Worm (Caenorhabditis elegans) whole organism, mixed stage, embryonic: Measurements from ENCODE around the gene W05H9.2.

ENCODE experiments used
- M03D4.4 ChIP-seq: sonication (generic microtip); optimal IDR thresholded peaks from 2 replicates; lab custom pipeline; 2017; ENCODE audit warnings: mild to moderate bottlenecking, missing genetic modification characterization, missing compliant biosample characterization
- bed-3 ChIP-seq: fragments of 200-800 bp; sonication (Bioruptor generic); optimal IDR thresholded peaks from 3 replicates; lab custom pipeline; 2018; ENCODE audit warnings: mild to moderate bottlenecking, missing genetic modification characterization, moderate library complexity, missing compliant biosample characterization
- blmp-1 ChIP-seq: fragments of 150-350 bp; optimal IDR thresholded peaks from 2 replicates; lab custom pipeline; 2014; ENCODE audit warnings: missing biosample characterization, missing genetic modification characterization
- ceh-39 ChIP-seq: fragments of 150-350 bp; optimal IDR thresholded peaks from 2 replicates; lab custom pipeline; 2014; ENCODE audit warnings: missing biosample characterization, missing genetic modification characterization
- ceh-83 ChIP-seq: fragments of 200-800 bp; sonication (Bioruptor generic); optimal IDR thresholded peaks from 2 replicates; lab custom pipeline; 2018; ENCODE audit warnings: mild to moderate bottlenecking, missing genetic modification characterization, missing compliant biosample characterization
- ces-1 ChIP-seq: fragments of 150-350 bp; optimal IDR thresholded peaks from 2 replicates; lab custom pipeline; 2014; ENCODE audit warnings: missing biosample characterization, missing genetic modification reagents, missing genetic modification characterization
- cnd-1 ChIP-seq: fragments of 200-800 bp; sonication (Bioruptor generic); optimal IDR thresholded peaks from 2 replicates; lab custom pipeline; 2018; ENCODE audit warnings: mild to moderate bottlenecking, missing genetic modification characterization, missing compliant biosample characterization
- drap-1 ChIP-seq: fragments of 200-800 bp; sonication (Bioruptor generic); optimal IDR thresholded peaks from 3 replicates; lab custom pipeline; 2018; ENCODE audit warnings: mild to moderate bottlenecking, missing genetic modification characterization, missing compliant biosample characterization
- elt-1 ChIP-seq: sonication (generic microtip); optimal IDR thresholded peaks from 2 replicates; lab custom pipeline; 2017; ENCODE audit warnings: missing genetic modification characterization, mild to moderate bottlenecking, missing compliant biosample characterization, antibody characterized with exemption, moderate library complexity, borderline replicate concordance; ENCODE audit not compliant: insufficient read depth
- flh-1 ChIP-seq: fragments of 200-800 bp; sonication (Bioruptor generic); optimal IDR thresholded peaks from 2 replicates; lab custom pipeline; 2018; ENCODE audit warnings: mild to moderate bottlenecking, missing genetic modification characterization, moderate library complexity, missing compliant biosample characterization
- ham-2 ChIP-seq: fragments of 200-800 bp; sonication (Bioruptor generic); optimal IDR thresholded peaks from 2 replicates; lab custom pipeline; 2018; ENCODE audit warnings: mild to moderate bottlenecking, missing genetic modification characterization, missing compliant biosample characterization
- hlh-1 ChIP-seq: fragments of 150-350 bp; optimal IDR thresholded peaks from 2 replicates; lab custom pipeline; 2014; ENCODE audit warnings: missing biosample characterization, missing genetic modification reagents, missing genetic modification characterization
- lin-13 ChIP-seq: fragments of 150-350 bp; optimal IDR thresholded peaks from 2 replicates; lab custom pipeline; 2014; ENCODE audit warnings: missing biosample characterization, missing genetic modification characterization
- lin-32 ChIP-seq: fragments of 200-800 bp; sonication (Bioruptor generic); optimal IDR thresholded peaks from 2 replicates; lab custom pipeline; 2018; ENCODE audit warnings: mild to moderate bottlenecking, missing genetic modification characterization, missing compliant biosample characterization
- lsy-2 ChIP-seq: fragments of 150-350 bp; optimal IDR thresholded peaks from 2 replicates; lab custom pipeline; 2014; ENCODE audit warnings: missing biosample characterization, missing genetic modification characterization
- mab-5 ChIP-seq: fragments of 150-350 bp; optimal IDR thresholded peaks from 2 replicates; lab custom pipeline; 2014; ENCODE audit warnings: missing biosample characterization, missing genetic modification characterization
- mep-1 ChIP-seq: fragments of 150-350 bp; optimal IDR thresholded peaks from 2 replicates; lab custom pipeline; 2017; ENCODE audit warnings: missing biosample characterization, missing genetic modification reagents, missing genetic modification characterization, inconsistent platforms
- mls-2 ChIP-seq: sonication (generic microtip); optimal IDR thresholded peaks from 2 replicates; lab custom pipeline; 2016; ENCODE audit warnings: mild to moderate bottlenecking, missing genetic modification characterization, moderate library complexity, missing compliant biosample characterization
- nhr-12 ChIP-seq: fragments of 150-350 bp; optimal IDR thresholded peaks from 2 replicates; lab custom pipeline; 2014; ENCODE audit warnings: missing biosample characterization, missing genetic modification characterization
- nhr-2 ChIP-seq: fragments of 150-350 bp; optimal IDR thresholded peaks from 2 replicates; lab custom pipeline; 2014; ENCODE audit warnings: missing biosample characterization, missing genetic modification characterization
- nhr-237 ChIP-seq: fragments of 150-350 bp; optimal IDR thresholded peaks from 2 replicates; lab custom pipeline; 2014; ENCODE audit warnings: missing biosample characterization, missing genetic modification characterization
- nhr-28 ChIP-seq: fragments of 150-350 bp; optimal IDR thresholded peaks from 2 replicates; lab custom pipeline; 2014; ENCODE audit warnings: missing biosample characterization, missing genetic modification characterization
- nhr-76 ChIP-seq: sonication (generic microtip); optimal IDR thresholded peaks from 2 replicates; lab custom pipeline; 2017; ENCODE audit warnings: missing biosample characterization, missing genetic modification characterization
- pha-4 ChIP-seq: fragments of 150-350 bp; optimal IDR thresholded peaks from 2 replicates; lab custom pipeline; 2018; ENCODE audit warnings: missing biosample characterization, missing genetic modification reagents, missing genetic modification characterization
- sem-2 ChIP-seq: fragments of 200-800 bp; sonication (Bioruptor generic); optimal IDR thresholded peaks from 2 replicates; lab custom pipeline; 2018; ENCODE audit warnings: mild to moderate bottlenecking, missing genetic modification characterization, missing compliant biosample characterization
- snpc-4 ChIP-seq: fragments of 150-350 bp; optimal IDR thresholded peaks from 2 replicates; lab custom pipeline; 2014; ENCODE audit warnings: missing biosample characterization, missing genetic modification characterization
- sptf-1 ChIP-seq: sonication (generic microtip); optimal IDR thresholded peaks from 2 replicates; lab custom pipeline; 2017; ENCODE audit warnings: mild to moderate bottlenecking, missing genetic modification characterization, moderate library complexity, missing compliant biosample characterization
- unc-120 ChIP-seq: sonication (generic microtip); optimal IDR thresholded peaks from 2 replicates; lab custom pipeline; 2017; ENCODE audit warnings: missing genetic modification characterization, missing compliant biosample characterization; ENCODE audit not compliant: poor library complexity, severe bottlenecking
- unc-62 ChIP-seq: fragments of 150-350 bp; optimal IDR thresholded peaks from 2 replicates; lab custom pipeline; 2014; ENCODE audit warnings: missing biosample characterization, missing genetic modification reagents, missing genetic modification characterization
- zip-8 ChIP-seq: fragments of 150-350 bp; optimal IDR thresholded peaks from 2 replicates; lab custom pipeline; 2014; ENCODE audit warnings: missing biosample characterization, missing genetic modification characterization
- ztf-11 ChIP-seq: fragments of 150-350 bp; optimal IDR thresholded peaks from 2 replicates; lab custom pipeline; 2014; ENCODE audit warnings: missing biosample characterization, missing genetic modification characterization

Gene W05H9.2

DNA sequence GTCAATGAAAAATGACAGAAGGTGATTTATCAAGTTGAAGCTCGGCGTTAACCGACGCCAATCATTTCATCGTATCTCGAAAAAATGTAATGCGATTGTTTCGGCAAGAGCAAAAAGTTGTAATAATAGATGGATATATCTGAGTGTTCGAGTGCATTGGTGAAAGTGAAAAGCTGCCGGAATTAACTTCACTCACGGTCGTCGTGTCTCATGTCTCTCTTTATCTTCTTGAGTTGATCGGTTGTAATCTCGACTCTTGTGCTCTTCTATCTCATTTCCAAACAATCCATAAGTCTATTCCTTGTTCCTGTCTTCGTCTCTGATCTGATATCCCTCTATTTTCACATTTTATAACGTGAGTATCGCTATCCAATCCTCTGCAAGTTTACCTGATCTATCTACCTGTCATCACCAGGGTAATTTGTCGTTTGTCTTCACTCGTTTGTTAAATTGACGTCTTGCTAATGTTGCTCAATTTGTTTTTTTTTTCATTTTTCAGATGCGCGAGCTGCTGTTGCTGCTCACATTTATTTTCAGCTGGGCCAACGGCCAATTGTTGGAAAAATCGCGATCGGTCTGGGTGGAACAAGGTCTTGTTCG is 32.9 kb downstream of the W05H9.2 start, which contains the start of gene cest-16:
Gene cest-16, plus strand, starts transcription at position 302 of the 600 bp plus-strand sequence.
- TF ChIP-seq mls-2 (tag; lab: Kevin White, UChicago) (no peak), hlh-1 (peak; percentile 45), ceh-39 (tag; lab: Kevin White, UChicago) (no peak), unc-120 (tag; lab: Kevin White, UChicago) (peak; percentile 62), mab-5 (tag; lab: Kevin White, UChicago) (no peak), bed-3 (GFP tag; lab: Kevin White, UChicago) (no peak), ces-1 (GFP tag; lab: Kevin White, UChicago) (no peak), lin-13 (tag; lab: Kevin White, UChicago) (no peak), cnd-1 (no peak), nhr-2 (no peak), blmp-1 (no peak), lsy-2 (tag; lab: Kevin White, UChicago) (no peak), M03D4.4 (no peak), nhr-28 (no peak), nhr-76 (tag; lab: Kevin White, UChicago) (no peak), drap-1 (GFP tag; lab: Kevin White, UChicago) (no peak), ceh-83 (no peak), sptf-1 (no peak), zip-8 (no peak), mep-1 (tag; lab: Kevin White, UChicago) (no peak), elt-1 (tag; lab: Kevin White, UChicago) (no peak), unc-62 (peak; percentile 28)
- TF ChIP-seq, all 35 proteins: peak for 3

DNA sequence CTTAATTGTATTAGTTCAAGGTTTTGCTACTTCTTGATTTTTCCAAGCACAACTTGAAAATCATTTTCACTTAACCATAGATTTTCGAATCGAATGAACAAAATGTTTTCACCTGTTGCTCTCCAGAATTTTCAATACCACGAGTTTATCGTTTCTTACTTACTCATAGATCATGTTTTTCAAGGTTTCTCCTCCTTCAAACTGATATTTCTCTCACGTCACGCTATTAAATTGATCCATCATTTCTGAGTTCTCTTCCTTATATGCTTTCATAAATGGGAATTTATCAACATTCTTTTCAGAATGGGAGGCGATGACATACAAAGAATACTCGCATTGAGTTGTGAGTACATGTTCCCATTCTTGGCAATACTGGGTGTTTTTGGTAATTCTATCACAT is 44.6 kb downstream of the W05H9.2 start, which contains the start of gene npr-38:
Gene npr-38, plus strand, starts transcription at position 301 of the 400 bp plus-strand sequence.
- TF ChIP-seq elt-1 (tag; lab: Kevin White, UChicago) (no peak), nhr-28 (no peak), ceh-83 (no peak), ham-2 (no peak), hlh-1 (no peak), sptf-1 (no peak)

DNA sequence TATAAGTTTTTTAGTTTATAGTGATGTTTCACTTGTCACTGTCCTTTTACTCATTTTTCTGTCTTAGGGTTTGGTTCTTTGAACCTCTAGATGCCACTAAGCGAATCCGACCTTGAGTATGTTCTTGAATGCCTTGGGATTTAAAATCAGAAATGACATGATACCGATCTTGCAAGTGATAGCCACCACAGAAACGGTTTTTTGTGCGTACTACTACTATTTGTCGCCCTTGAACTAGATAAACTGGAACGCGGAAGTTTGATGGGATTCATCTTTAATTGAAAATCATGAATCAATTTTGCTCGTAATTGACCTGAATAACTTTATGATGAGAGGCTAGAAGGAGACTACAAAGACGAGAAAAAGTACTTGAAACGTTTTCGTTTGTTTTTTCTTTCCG is 52.0 kb downstream of the W05H9.2 start:
- no peak for TF ChIP-seq snpc-4 (tag; lab: Kevin White, UChicago)
- no peak for TF ChIP-seq hlh-1
- TF ChIP-seq nhr-12 (tag; lab: Kevin White, UChicago), result no peak
- TF ChIP-seq pha-4 (tag; lab: Kevin White, UChicago), result no peak
- no peak for TF ChIP-seq lin-32 (GFP tag; lab: Kevin White, UChicago)
- no peak for TF ChIP-seq nhr-237 (tag; lab: Kevin White, UChicago)
- no peak for TF ChIP-seq ztf-11 (tag; lab: Kevin White, UChicago)
- no peak for TF ChIP-seq cnd-1
- TF ChIP-seq nhr-2, result no peak
- TF ChIP-seq elt-1 (tag; lab: Kevin White, UChicago), result no peak
- no peak for TF ChIP-seq flh-1 (GFP tag; lab: Kevin White, UChicago)
- no peak for TF ChIP-seq nhr-76 (tag; lab: Kevin White, UChicago)

DNA sequence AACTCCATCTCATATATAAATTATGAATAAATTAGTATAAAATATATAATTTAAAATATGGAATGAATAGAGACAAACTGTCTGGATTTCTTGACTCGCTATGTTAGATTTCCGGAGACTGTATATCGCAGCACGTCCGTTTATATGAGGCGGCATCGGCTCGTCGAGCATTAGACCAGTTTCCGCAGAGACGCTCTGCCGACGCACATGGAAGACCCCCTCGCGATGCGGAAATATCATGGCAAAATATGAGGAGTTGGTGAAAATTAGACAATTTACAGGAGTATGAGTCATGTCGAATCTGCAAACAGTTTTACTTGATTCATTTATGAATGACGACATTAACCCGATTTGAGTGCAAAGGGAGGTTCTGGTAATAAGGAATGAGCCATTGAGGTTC is 52.7 kb downstream of the W05H9.2 start, which contains the start of gene chtb-3:
Gene chtb-3, minus strand, starts transcription at position 101 of the 400 bp plus-strand sequence.
- no peak for TF ChIP-seq ceh-39 (tag; lab: Kevin White, UChicago)
- no peak for TF ChIP-seq blmp-1
- no peak for TF ChIP-seq sem-2 (GFP tag; lab: Kevin White, UChicago)
- TF ChIP-seq mep-1 (tag; lab: Kevin White, UChicago), result no peak
- TF ChIP-seq hlh-1, result no peak
- TF ChIP-seq nhr-2, result no peak
- no peak for TF ChIP-seq unc-120 (tag; lab: Kevin White, UChicago)
- no peak for TF ChIP-seq flh-1 (GFP tag; lab: Kevin White, UChicago)
